Worm (Caenorhabditis elegans): Measurements from ENCODE around the gene F09B12.5.

DNA sequence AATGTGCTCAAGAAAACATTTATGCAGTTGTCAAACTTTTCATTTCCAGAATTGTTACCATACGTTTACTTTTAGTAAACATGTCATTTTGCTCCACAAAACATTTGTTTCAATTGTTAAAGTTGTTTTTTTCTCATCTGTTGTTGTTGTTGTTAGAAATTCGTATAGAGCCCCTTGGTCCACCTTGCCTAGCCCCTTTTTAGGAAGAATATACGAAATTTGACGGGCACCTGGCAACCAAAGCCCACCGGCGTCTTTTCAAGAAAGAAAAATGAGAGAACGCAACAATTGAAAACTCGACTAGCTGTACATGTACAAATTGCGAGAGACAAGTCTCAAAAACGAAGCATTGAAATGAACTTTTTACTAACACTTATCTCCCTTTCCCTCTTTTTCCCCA is at the start of gene F09B12.5:
- TF ChIP-seq fkh-10 (GFP tag; optimal IDR thresholded peaks at IDR 0.05), result no peak
- no peak for TF ChIP-seq ama-1 (optimal IDR thresholded peaks at IDR 0.05)
- no peak for TF ChIP-seq daf-12 (tag; optimal IDR thresholded peaks at IDR 0.05)
- TF ChIP-seq mxl-2 (GFP tag; conservative IDR thresholded peaks at IDR 0.05), result no peak
- no peak for TF ChIP-seq nhr-25 (tag; optimal IDR thresholded peaks at IDR 0.05; ENCODE audit: borderline replicate concordance, insufficient read depth)
- TF ChIP-seq snpc-1.2 (GFP tag; IDR thresholded peaks at IDR 0.05), result no peak
- no peak for TF ChIP-seq unc-62 (GFP tag; optimal IDR thresholded peaks at IDR 0.05 in 1 of 2)
- TF ChIP-seq unc-62 (tag; optimal IDR thresholded peaks at IDR 0.05), result no peak
- TF ChIP-seq egl-27 (tag; optimal IDR thresholded peaks at IDR 0.05), result no peak
